Worm (Caenorhabditis elegans): Measurements from ENCODE around the gene gcl-1.

DNA sequence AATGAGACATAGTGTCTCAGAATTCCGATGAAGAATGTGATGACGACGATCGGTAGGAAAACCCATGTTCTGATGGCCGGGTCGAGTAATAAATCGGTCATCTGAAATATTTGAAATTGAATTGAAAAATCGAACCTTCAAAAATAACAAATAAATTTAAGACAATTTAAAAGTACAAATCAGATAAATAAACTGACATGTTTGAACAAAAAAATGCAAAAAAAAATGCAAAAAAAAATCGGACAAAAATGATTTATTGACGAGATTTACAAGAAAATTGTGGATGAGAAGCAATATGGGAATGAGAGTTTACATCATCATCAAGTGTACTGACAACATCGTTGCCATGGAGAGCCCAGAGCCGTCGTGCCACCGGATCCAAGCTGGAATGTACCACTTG lies 30.9 kb downstream of the gcl-1 start, which contains the start of gene emc-3:
- TF ChIP-seq fos-1 (tag; optimal IDR thresholded peaks at IDR 0.05) (no peak), lsy-2 (tag; optimal IDR thresholded peaks at IDR 0.05) (no peak), nhr-11 (tag; optimal IDR thresholded peaks at IDR 0.05) (no peak), unc-39 (tag; optimal IDR thresholded peaks at IDR 0.05) (no peak), ztf-11 (tag; optimal IDR thresholded peaks at IDR 0.05) (no peak), egl-27 (tag; optimal IDR thresholded peaks at IDR 0.05) (no peak)
